Fruit fly (Drosophila melanogaster) whole organism, wandering third instar larva: ENCODE data around the gene TwdlP.

ENCODE experiments used
- CG32264 ChIP-seq: fragments of 200-800 bp; sonication (Bioruptor generic); optimal IDR thresholded peaks from 2 replicates; lab custom pipeline; 2016; ENCODE audit warnings: missing biosample characterization, missing genetic modification characterization
- CG9705 ChIP-seq: fragments of 200-800 bp; sonication (Bioruptor generic); optimal IDR thresholded peaks from 2 replicates; lab custom pipeline; 2018; ENCODE audit warnings: missing biosample characterization, mild to moderate bottlenecking, missing genetic modification characterization
- CrebA ChIP-seq: fragments of 200-800 bp; sonication (Bioruptor generic); optimal IDR thresholded peaks from 2 replicates; lab custom pipeline; 2016; ENCODE audit warnings: missing biosample characterization, mild to moderate bottlenecking, missing genetic modification characterization, borderline replicate concordance
- Dfd ChIP-seq: fragments of >200 bp; optimal IDR thresholded peaks from 2 replicates; lab custom pipeline; 2017; ENCODE audit warnings: missing biosample characterization, missing genetic modification characterization
- Dif ChIP-seq: fragments of 200-275, 200-300 bp; sonication (Bioruptor generic); optimal IDR thresholded peaks from 2 replicates; lab custom pipeline; 2018; ENCODE audit warnings: missing biosample characterization, missing genetic modification characterization; ENCODE audit not compliant: partially characterized antibody
- HLH106 ChIP-seq: fragments of 200-800 bp; optimal IDR thresholded peaks from 3 replicates; lab custom pipeline; 2019; ENCODE audit warnings: missing biosample characterization, mild to moderate bottlenecking, missing genetic modification characterization, moderate library complexity
- Hnf4 ChIP-seq: fragments of 200-800 bp; sonication (Bioruptor generic); optimal IDR thresholded peaks from 2 replicates; lab custom pipeline; 2016; ENCODE audit warnings: missing biosample characterization, mild to moderate bottlenecking, missing genetic modification characterization
- Hr78 ChIP-seq: fragments of >200 bp; optimal IDR thresholded peaks from 2 replicates; lab custom pipeline; 2017; ENCODE audit warnings: missing biosample characterization, missing genetic modification characterization
- Hr83 ChIP-seq: fragments of 200-300 bp; sonication (Bioruptor generic); optimal IDR thresholded peaks from 2 replicates; lab custom pipeline; 2016; ENCODE audit warnings: missing biosample characterization, mild to moderate bottlenecking, missing genetic modification characterization, moderate library complexity; ENCODE audit not compliant: poor library complexity, severe bottlenecking
- Jra ChIP-seq: sonication (Bioruptor generic); optimal IDR thresholded peaks from 2 replicates; lab custom pipeline; 2016; ENCODE audit warnings: missing biosample characterization, missing genetic modification characterization
- Myc ChIP-seq: fragments of >200 bp; optimal IDR thresholded peaks from 2 replicates; lab custom pipeline; 2017
- N ChIP-seq: fragments of >200 bp; optimal IDR thresholded peaks from 2 replicates; lab custom pipeline; 2018; ENCODE audit warnings: missing biosample characterization, missing external identifiers, missing genetic modification characterization
- OdsH ChIP-seq: fragments of 200-800 bp; sonication (Bioruptor generic); optimal IDR thresholded peaks from 2 replicates; lab custom pipeline; 2016; ENCODE audit warnings: missing biosample characterization, mild to moderate bottlenecking, missing genetic modification characterization
- Rel ChIP-seq, 2 experiments: fragments of 200-800 bp; sonication (Bioruptor generic) in 1 of 2; optimal IDR thresholded peaks; 2 replicates in 1 of 2; 3 replicates in 1 of 2; lab custom pipeline; 2016 to 2019; ENCODE audit warnings: mild to moderate bottlenecking in 2 of 2, missing biosample characterization in 2 of 2, missing genetic modification characterization in 2 of 2, moderate library complexity in 1 of 2
- Sp1 ChIP-seq: fragments of 200-800 bp; sonication (Bioruptor generic); optimal IDR thresholded peaks from 3 replicates; lab custom pipeline; 2019; ENCODE audit warnings: missing biosample characterization, mild to moderate bottlenecking, missing genetic modification characterization, moderate library complexity
- Vsx2 ChIP-seq: fragments of 200-300, 225-300 bp; sonication (Bioruptor generic); optimal IDR thresholded peaks from 2 replicates; lab custom pipeline; 2018; ENCODE audit warnings: missing biosample characterization, missing genetic modification characterization; ENCODE audit not compliant: partially characterized antibody
- br ChIP-seq: fragments of 200-800 bp; sonication (Bioruptor generic); optimal IDR thresholded peaks from 2 replicates; lab custom pipeline; 2016; ENCODE audit warnings: missing biosample characterization, missing genetic modification characterization
- brk ChIP-seq: fragments of 200-800 bp; sonication (Bioruptor generic); optimal IDR thresholded peaks from 2 replicates; lab custom pipeline; 2016; ENCODE audit warnings: missing biosample characterization, mild to moderate bottlenecking, missing genetic modification characterization
- dl ChIP-seq, 2 experiments: fragments of 175-275, 200-275 bp in 1 of 2; fragments of 200-275 bp in 1 of 2; sonication (Bioruptor generic); optimal IDR thresholded peaks; lab custom pipeline; 2018; ENCODE audit warnings: mild to moderate bottlenecking in 2 of 2, missing biosample characterization in 2 of 2, missing genetic modification characterization in 2 of 2, moderate library complexity in 2 of 2; ENCODE audit not compliant: partially characterized antibody in 2 of 2, insufficient read depth in 1 of 2
- dmrt93B ChIP-seq: fragments of 200-800 bp; sonication (Bioruptor generic); optimal IDR thresholded peaks from 2 replicates; lab custom pipeline; 2018; ENCODE audit warnings: missing biosample characterization, mild to moderate bottlenecking, missing genetic modification characterization
- dsf ChIP-seq: sonication (Bioruptor generic); optimal IDR thresholded peaks from 2 replicates; lab custom pipeline; 2016; ENCODE audit warnings: missing biosample characterization, missing genetic modification characterization, borderline replicate concordance
- ey ChIP-seq: fragments of 200-800 bp; sonication (Bioruptor generic); optimal IDR thresholded peaks from 2 replicates; lab custom pipeline; 2016; ENCODE audit warnings: missing biosample characterization, missing genetic modification characterization
- foxo ChIP-seq, 2 experiments: fragments of 200-800 bp; sonication (Bioruptor generic); optimal IDR thresholded peaks; 2 replicates in 1 of 2; 3 replicates in 1 of 2; lab custom pipeline; 2016 to 2017; ENCODE audit warnings: missing biosample characterization in 2 of 2, missing genetic modification characterization in 2 of 2
- fru ChIP-seq: fragments of 200-800 bp; sonication (Bioruptor generic); optimal IDR thresholded peaks from 3 replicates; lab custom pipeline; 2016; ENCODE audit warnings: missing biosample characterization, mild to moderate bottlenecking, missing genetic modification characterization
- h ChIP-seq: fragments of 200-800 bp; sonication (Bioruptor generic); optimal IDR thresholded peaks from 3 replicates; lab custom pipeline; 2016; ENCODE audit warnings: missing biosample characterization, mild to moderate bottlenecking, missing genetic modification characterization
- jim ChIP-seq: fragments of 175-275, 200-325 bp; sonication (Bioruptor generic); optimal IDR thresholded peaks from 2 replicates; lab custom pipeline; 2016; ENCODE audit warnings: missing biosample characterization, mild to moderate bottlenecking, missing genetic modification characterization
- lola ChIP-seq: fragments of >200 bp; optimal IDR thresholded peaks from 2 replicates; lab custom pipeline; 2017; ENCODE audit warnings: missing biosample characterization, missing genetic modification characterization
- pan ChIP-seq: fragments of >200 bp; optimal IDR thresholded peaks from 2 replicates; lab custom pipeline; 2017
- psq ChIP-seq: fragments of 200-800 bp; sonication (Bioruptor generic); optimal IDR thresholded peaks from 3 replicates; lab custom pipeline; 2017; ENCODE audit warnings: missing biosample characterization, mild to moderate bottlenecking, missing genetic modification characterization, moderate library complexity
- rgr ChIP-seq: fragments of 200-800 bp; sonication (Bioruptor generic); optimal IDR thresholded peaks from 3 replicates; lab custom pipeline; 2016; ENCODE audit warnings: missing biosample characterization, mild to moderate bottlenecking, missing genetic modification characterization
- sage ChIP-seq: fragments of 200-800 bp; sonication (Bioruptor generic); optimal IDR thresholded peaks from 2 replicates; lab custom pipeline; 2016; ENCODE audit warnings: missing biosample characterization, mild to moderate bottlenecking, missing genetic modification characterization
- sv ChIP-seq: fragments of 200-800 bp; sonication (Bioruptor generic); optimal IDR thresholded peaks from 3 replicates; lab custom pipeline; 2016; ENCODE audit warnings: missing biosample characterization, missing genetic modification characterization
- tai ChIP-seq: sonication (Bioruptor generic); optimal IDR thresholded peaks from 2 replicates; lab custom pipeline; 2016; ENCODE audit warnings: missing biosample characterization, missing genetic modification characterization
- usp ChIP-seq: fragments of >200 bp; optimal IDR thresholded peaks from 2 replicates; lab custom pipeline; 2017; ENCODE audit warnings: missing biosample characterization, missing genetic modification characterization
- woc ChIP-seq: sonication (Bioruptor generic); optimal IDR thresholded peaks from 2 replicates; lab custom pipeline; 2016; ENCODE audit warnings: missing biosample characterization, mild to moderate bottlenecking, missing genetic modification characterization

Gene TwdlP

dm6 chr3R:26629618-26630017, 8.5 kb upstream of the TwdlP start, which contains the start of gene TwdlJ:
TSS of gene TwdlJ (plus strand) at chr3R:26629918.
- TF ChIP-seq OdsH (no peak), br (GFP tag; lab: Kevin White, UChicago) (no peak), lola (GFP tag; lab: Kevin White, UChicago) (no peak), brk (GFP tag; lab: Kevin White, UChicago) (no peak), fru (GFP tag; lab: Kevin White, UChicago) (no peak), Hnf4 (GFP tag; lab: Kevin White, UChicago) (no peak), Rel (GFP tag; optimal IDR thresholded peaks at IDR 0.05; lab: Kevin White, UChicago) (no peak), Rel (tag; optimal IDR thresholded peaks at IDR 0.05; lab: Kevin White, UChicago) (no peak), sage (no peak), HLH106 (tag; lab: Kevin White, UChicago) (no peak), CG9705 (GFP tag; lab: Kevin White, UChicago) (no peak), Jra (GFP tag; lab: Kevin White, UChicago) (no peak), dsf (GFP tag; lab: Kevin White, UChicago) (no peak), Myc (no peak), dmrt93B (GFP tag; lab: Kevin White, UChicago) (no peak), psq (GFP tag; lab: Kevin White, UChicago) (no peak), CG32264 (GFP tag; lab: Kevin White, UChicago) (no peak), ey (no peak), N (GFP tag; lab: Kevin White, UChicago) (no peak), Dif (no peak), Hr83 (no peak)

- TF ChIP-seq woc (GFP tag; lab: Kevin White, UChicago) (no peak), Myc (no peak), Dfd (GFP tag; lab: Kevin White, UChicago) (no peak)
Measured at dm6 chr3R:26628624-26629023, 7.5 kb upstream of the TwdlP start, which contains the start of gene TwdlK. TSS of gene TwdlK (minus strand) at chr3R:26628724.

dm6 chr3R:26626638-26627037, 5.5 kb upstream of the TwdlP start, which contains the start of gene TwdlO:
TSS of gene TwdlO (minus strand) at chr3R:26626738.
- no peak for TF ChIP-seq CrebA (GFP tag; lab: Kevin White, UChicago)
- no peak for TF ChIP-seq jim (GFP tag; lab: Kevin White, UChicago)
- TF ChIP-seq usp (GFP tag; lab: Kevin White, UChicago), result no peak
- no peak for TF ChIP-seq sv (GFP tag; lab: Kevin White, UChicago)
- no peak for TF ChIP-seq sage
- no peak for TF ChIP-seq Sp1 (GFP tag; lab: Kevin White, UChicago)
- no peak for TF ChIP-seq rgr (GFP tag; lab: Kevin White, UChicago)
- TF ChIP-seq fru (GFP tag; lab: Kevin White, UChicago), result no peak
- TF ChIP-seq brk (GFP tag; lab: Kevin White, UChicago), result no peak
- no peak for TF ChIP-seq Hr78 (GFP tag; lab: Kevin White, UChicago)
- TF ChIP-seq lola (GFP tag; lab: Kevin White, UChicago), result no peak
- no peak for TF ChIP-seq Vsx2 (GFP tag; lab: Kevin White, UChicago)
- no peak for TF ChIP-seq h (GFP tag; lab: Kevin White, UChicago)
- no peak for TF ChIP-seq Jra (GFP tag; lab: Kevin White, UChicago)
- TF ChIP-seq foxo (GFP tag; optimal IDR thresholded peaks at IDR 0.05; lab: Kevin White, UChicago), result no peak
- no peak for TF ChIP-seq Hr83

dm6 chr3R:26625552-26625951, 4.4 kb upstream of the TwdlP start, which contains the start of gene TwdlL:
TSS of gene TwdlL (minus strand) at chr3R:26625652.
- no peak for TF ChIP-seq Hr78 (GFP tag; lab: Kevin White, UChicago)
- TF ChIP-seq pan, result no peak
- TF ChIP-seq jim (GFP tag; lab: Kevin White, UChicago), result no peak
- no peak for TF ChIP-seq usp (GFP tag; lab: Kevin White, UChicago)
- TF ChIP-seq dsf (GFP tag; lab: Kevin White, UChicago), result no peak
- TF ChIP-seq Hnf4 (GFP tag; lab: Kevin White, UChicago), result no peak
- no peak for TF ChIP-seq sage
- TF ChIP-seq woc (GFP tag; lab: Kevin White, UChicago), result no peak
- no peak for TF ChIP-seq Myc
- TF ChIP-seq tai (GFP tag; lab: Kevin White, UChicago), result no peak
- no peak for TF ChIP-seq dl (GFP tag; optimal IDR thresholded peaks at IDR 0.05; lab: Kevin White, UChicago; ENCODE audit: insufficient read depth in 1 of 2, partially characterized antibody in 2 of 2)
- TF ChIP-seq br (GFP tag; lab: Kevin White, UChicago), result no peak
- TF ChIP-seq Vsx2 (GFP tag; lab: Kevin White, UChicago), result no peak
- no peak for TF ChIP-seq dmrt93B (GFP tag; lab: Kevin White, UChicago)
- TF ChIP-seq brk (GFP tag; lab: Kevin White, UChicago), result no peak
- no peak for TF ChIP-seq Sp1 (GFP tag; lab: Kevin White, UChicago)
- no peak for TF ChIP-seq CG9705 (GFP tag; lab: Kevin White, UChicago)
- no peak for TF ChIP-seq HLH106 (tag; lab: Kevin White, UChicago)
